Fruit fly (Drosophila melanogaster) Kc167 (cell line): ENCODE results near the gene mTerf3.

Experiments
- Myc ChIP-seq: fragments of >200 bp; optimal IDR thresholded peaks from 2 replicates; lab custom pipeline; 2017; ENCODE audit warnings: missing external identifiers
- h ChIP-seq: fragments of >200 bp; optimal IDR thresholded peaks from 3 replicates; lab custom pipeline; 2018; ENCODE audit warnings: missing external identifiers
- insv ChIP-seq: fragments of >200 bp; optimal IDR thresholded peaks from 3 replicates; lab custom pipeline; 2018; ENCODE audit warnings: missing external identifiers
- ttk ChIP-seq: sonication (Bioruptor generic); optimal IDR thresholded peaks from 2 replicates; lab custom pipeline; 2017; ENCODE audit warnings: missing external identifiers

dm6 chr3L:20503256-20503655 is 17.3 kb downstream of the mTerf3 start:
- TF ChIP-seq insv (lab: Kevin White, UChicago) (no peak), h (lab: Kevin White, UChicago) (no peak), Myc (lab: Kevin White, UChicago) (no peak), ttk (lab: Kevin White, UChicago) (no peak)
